Worm (Caenorhabditis elegans) whole organism, late embryonic: ENCODE measurements around the gene cpin-1.

Experiments used
- C38D4.7 ChIP-seq: fragments of 200-800 bp; sonication (Bioruptor generic); optimal IDR thresholded peaks from 2 replicates; lab custom pipeline; 2018; ENCODE audit warnings: mild to moderate bottlenecking, missing genetic modification characterization, moderate library complexity, missing compliant biosample characterization
- K09A11.1 ChIP-seq: sonication (generic microtip); optimal IDR thresholded peaks from 2 replicates; lab custom pipeline; 2017; ENCODE audit warnings: antibody characterized with exemption, mild to moderate bottlenecking, missing genetic modification characterization, missing compliant biosample characterization; ENCODE audit not compliant: insufficient read depth
- T23F11.4 ChIP-seq: fragments of 200-800 bp; sonication (Bioruptor generic); optimal IDR thresholded peaks from 2 replicates; lab custom pipeline; 2018; ENCODE audit warnings: mild to moderate bottlenecking, missing genetic modification characterization, missing compliant biosample characterization
- Y22D7AL.16 ChIP-seq: sonication (generic microtip); optimal IDR thresholded peaks from 2 replicates; lab custom pipeline; 2016; ENCODE audit warnings: missing genetic modification characterization, missing compliant biosample characterization
- ama-1 ChIP-seq: fragments of 150-350 bp; optimal IDR thresholded peaks from 2 replicates; lab custom pipeline; 2014
- ceh-14 ChIP-seq: sonication (generic microtip); optimal IDR thresholded peaks from 2 replicates; lab custom pipeline; 2016; ENCODE audit warnings: missing genotype, missing genetic modification characterization, missing compliant biosample characterization
- ceh-18 ChIP-seq: sonication (generic microtip); optimal IDR thresholded peaks from 2 replicates; lab custom pipeline; 2016; ENCODE audit warnings: missing genetic modification characterization, missing compliant biosample characterization
- ceh-6 ChIP-seq: fragments of 200-800 bp; sonication (Bioruptor generic); optimal IDR thresholded peaks from 2 replicates; lab custom pipeline; 2018; ENCODE audit warnings: mild to moderate bottlenecking, missing genetic modification characterization, missing compliant biosample characterization
- che-1 ChIP-seq: sonication (generic microtip); optimal IDR thresholded peaks from 2 replicates; lab custom pipeline; 2016; ENCODE audit warnings: mild to moderate bottlenecking, missing genetic modification characterization, missing compliant biosample characterization
- dve-1 ChIP-seq: sonication (generic microtip); optimal IDR thresholded peaks from 2 replicates; lab custom pipeline; 2017; ENCODE audit warnings: antibody characterized with exemption, mild to moderate bottlenecking, missing genetic modification characterization, missing compliant biosample characterization
- elt-2 ChIP-seq: sonication (generic microtip); optimal IDR thresholded peaks from 2 replicates; lab custom pipeline; 2016; ENCODE audit warnings: missing genetic modification reagents, missing genetic modification characterization, missing compliant biosample characterization
- eyg-1 ChIP-seq: sonication (generic microtip); optimal IDR thresholded peaks from 2 replicates; lab custom pipeline; 2016; ENCODE audit warnings: missing genotype, missing genetic modification characterization, missing compliant biosample characterization
- fkh-10 ChIP-seq: fragments of 150-350 bp; optimal IDR thresholded peaks from 2 replicates; lab custom pipeline; 2014; ENCODE audit warnings: missing biosample characterization, missing genetic modification reagents, missing genetic modification characterization
- gmeb-2 ChIP-seq: sonication (generic microtip); optimal IDR thresholded peaks from 2 replicates; lab custom pipeline; 2016; ENCODE audit warnings: missing genetic modification characterization, inconsistent platforms, missing compliant biosample characterization
- hlh-30 ChIP-seq: sonication (generic microtip); optimal IDR thresholded peaks from 2 replicates; lab custom pipeline; 2017; ENCODE audit warnings: antibody characterized with exemption, missing genetic modification characterization, missing compliant biosample characterization; ENCODE audit not compliant: insufficient read depth
- nhr-11 ChIP-seq: fragments of 150-350 bp; optimal IDR thresholded peaks from 2 replicates; lab custom pipeline; 2014; ENCODE audit warnings: missing biosample characterization, missing genetic modification characterization
- npax-4 ChIP-seq: sonication (generic microtip); optimal IDR thresholded peaks from 2 replicates; lab custom pipeline; 2016; ENCODE audit warnings: missing genetic modification characterization, missing compliant biosample characterization
- pag-3 ChIP-seq: sonication (generic microtip); optimal IDR thresholded peaks from 2 replicates; lab custom pipeline; 2016; ENCODE audit warnings: missing compliant biosample characterization, missing genetic modification characterization, borderline replicate concordance
- pax-1 ChIP-seq: fragments of 150-350 bp; optimal IDR thresholded peaks from 2 replicates; lab custom pipeline; 2014; ENCODE audit warnings: missing biosample characterization, missing genetic modification characterization
- sdc-2 ChIP-seq: sonication (generic microtip); optimal IDR thresholded peaks from 2 replicates; lab custom pipeline; 2016; ENCODE audit warnings: missing genotype, missing genetic modification characterization, missing compliant biosample characterization
- syd-9 ChIP-seq: sonication (generic microtip); optimal IDR thresholded peaks from 2 replicates; lab custom pipeline; 2016; ENCODE audit warnings: mild to moderate bottlenecking, missing genetic modification characterization, moderate library complexity, missing compliant biosample characterization
- tbx-2 ChIP-seq: sonication (generic microtip); optimal IDR thresholded peaks from 2 replicates; lab custom pipeline; 2016; ENCODE audit warnings: missing genetic modification characterization, missing compliant biosample characterization
- unc-3 ChIP-seq, 2 experiments: fragments of 200-800 bp in 1 of 2; sonication (Bioruptor generic) in 1 of 2; sonication (generic microtip) in 1 of 2; conservative IDR thresholded peaks in 1 of 2; optimal IDR thresholded peaks in 1 of 2; 2 replicates each; pipeline versions ENCODE4 v1.3.6 to Lab custom; 2016 to 2022; ENCODE audit warnings: missing compliant biosample characterization in 2 of 2, missing genetic modification characterization in 2 of 2, missing genetic modification reagents in 1 of 2
- unc-42 ChIP-seq: sonication (generic microtip); optimal IDR thresholded peaks from 2 replicates; lab custom pipeline; 2016; ENCODE audit warnings: missing genotype, missing genetic modification characterization, missing compliant biosample characterization
- unc-86 ChIP-seq: sonication (generic microtip); optimal IDR thresholded peaks from 2 replicates; lab custom pipeline; 2016; ENCODE audit warnings: missing genetic modification characterization, missing compliant biosample characterization

cpin-1 gene

DNA sequence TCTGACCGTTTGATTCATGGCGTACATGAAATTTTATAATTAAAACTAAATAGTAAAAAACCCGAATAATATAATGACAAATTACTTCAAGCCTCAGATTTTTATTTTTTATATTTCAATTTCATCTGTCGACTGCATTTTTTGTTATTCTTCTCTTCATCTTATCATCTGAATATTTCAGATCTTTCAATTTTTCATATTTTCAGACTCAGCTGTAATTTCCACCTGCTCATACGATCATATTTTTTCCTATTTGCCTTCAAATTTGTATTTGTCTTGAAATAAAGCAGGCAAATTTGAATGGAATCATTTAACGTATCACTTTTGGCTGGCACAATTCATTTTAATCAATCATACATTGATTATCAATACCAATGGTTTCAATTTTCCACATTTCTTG lies 47.6 kb downstream of the cpin-1 start, which contains the start of gene sru-4:
TSS of gene sru-4 (plus strand) at position 301 of the 400 bp plus-strand sequence.
- no peak for TF ChIP-seq gmeb-2 (tag; lab: Kevin White, UChicago)
- TF ChIP-seq dve-1, result no peak
- TF ChIP-seq fkh-10 (GFP tag; lab: Kevin White, UChicago), result no peak
- no peak for TF ChIP-seq eyg-1 (tag; lab: Kevin White, UChicago)
- no peak for TF ChIP-seq unc-42 (tag; lab: Kevin White, UChicago)
- no peak for TF ChIP-seq C38D4.7 (GFP tag; lab: Kevin White, UChicago)
- TF ChIP-seq ceh-18, result no peak
- TF ChIP-seq sdc-2 (tag; lab: Kevin White, UChicago), result no peak
- no peak for TF ChIP-seq ceh-6 (GFP tag; lab: Kevin White, UChicago)
- no peak for TF ChIP-seq ceh-14 (tag; lab: Kevin White, UChicago)
- TF ChIP-seq hlh-30 (tag; lab: Kevin White, UChicago), result no peak
- TF ChIP-seq Y22D7AL.16 (tag; lab: Kevin White, UChicago), result no peak
- TF ChIP-seq unc-3 (GFP tag; conservative IDR thresholded peaks at IDR 0.05; lab: Robert Waterston, UW), result no peak
- TF ChIP-seq unc-3 (tag; optimal IDR thresholded peaks at IDR 0.05; lab: Kevin White, UChicago), result no peak
- TF ChIP-seq tbx-2 (tag; lab: Kevin White, UChicago), result no peak
- TF ChIP-seq ama-1, result no peak
- TF ChIP-seq che-1 (tag; lab: Kevin White, UChicago), result no peak
- no peak for TF ChIP-seq syd-9 (tag; lab: Kevin White, UChicago)

DNA sequence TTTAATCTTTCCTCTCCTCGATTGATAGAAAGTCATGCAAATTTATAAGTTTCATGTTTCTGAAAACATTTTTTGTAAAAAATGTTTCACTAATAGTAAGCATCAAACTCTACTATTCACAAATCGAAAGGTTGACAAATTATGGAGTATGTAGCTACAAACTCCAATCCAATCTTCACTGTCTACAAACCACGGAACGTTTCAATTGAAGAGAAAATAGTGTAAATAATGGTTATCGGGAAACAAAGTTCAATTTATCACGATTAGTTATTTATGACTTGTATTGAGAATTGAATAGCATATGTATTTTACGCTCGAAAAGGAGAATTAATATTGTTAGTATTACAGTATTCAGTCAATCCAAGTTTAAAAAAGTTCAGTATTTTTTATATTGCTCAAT lies 49.2 kb downstream of the cpin-1 start:
- TF ChIP-seq T23F11.4 (GFP tag; lab: Kevin White, UChicago) (no peak), pax-1 (no peak), hlh-30 (tag; lab: Kevin White, UChicago) (no peak), K09A11.1 (no peak), ceh-14 (tag; lab: Kevin White, UChicago) (no peak), nhr-11 (tag; lab: Kevin White, UChicago) (no peak), pag-3 (tag; lab: Kevin White, UChicago) (no peak), dve-1 (no peak), npax-4 (no peak), elt-2 (no peak)

DNA sequence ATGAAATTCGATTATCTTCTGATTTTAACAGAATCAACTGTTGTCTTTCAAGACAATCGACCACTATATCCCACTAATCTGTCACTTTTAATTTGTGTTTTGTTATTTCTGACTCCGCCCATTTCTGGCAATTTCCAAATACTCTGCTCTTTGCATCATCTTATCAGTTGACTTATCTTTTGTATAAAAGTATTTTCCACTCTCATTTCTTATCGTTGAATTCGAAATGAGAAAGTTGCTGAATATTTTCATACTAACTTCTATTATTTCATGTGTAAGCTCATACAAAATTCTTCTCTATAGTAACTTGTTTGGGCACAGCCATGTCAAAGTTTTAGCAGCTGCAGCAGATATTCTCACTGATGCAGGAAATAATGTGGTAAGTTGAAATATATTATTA lies 49.6 kb downstream of the cpin-1 start, which contains the start of gene ugt-21:
TSS of gene ugt-21 (plus strand) at position 212 of the 400 bp plus-strand sequence.
- peak; percentile 22 for TF ChIP-seq elt-2
- no peak for TF ChIP-seq unc-86
- TF ChIP-seq, all 69 proteins: peak for 1
